Worm (Caenorhabditis elegans) whole organism, young adult: ENCODE results near the gene ZC15.3.
"Not testable (repeated sequence)": the region's sequence is repeated elsewhere in the genome, so short reads cannot be mapped to it uniquely, and the experiment has no call there.

Source experiments
- B0019.2 ChIP-seq: fragments of 200-800 bp; sonication (Bioruptor generic); conservative IDR thresholded peaks from 2 replicates; pipeline ENCODE4 v1.3.6; 2022; ENCODE audit warnings: missing genetic modification reagents, missing genetic modification characterization, missing compliant biosample characterization
- B0035.1 ChIP-seq: sonication (generic microtip); optimal IDR thresholded peaks from 2 replicates; lab custom pipeline; 2016; ENCODE audit warnings: missing genetic modification characterization, mild to moderate bottlenecking, missing compliant biosample characterization, missing genotype, missing genetic modification reagents
- B0336.3 ChIP-seq: fragments of 200-800 bp; sonication (Bioruptor generic); IDR thresholded peaks from 2 replicates; pipeline ENCODE4 v1.3.6; 2022; ENCODE audit warnings: missing genetic modification characterization, missing compliant biosample characterization
- C06A6.2 ChIP-seq: fragments of 200-800 bp; sonication (Bioruptor generic); conservative IDR thresholded peaks from 2 replicates; pipeline ENCODE4 v1.3.6; 2022; ENCODE audit warnings: missing genetic modification characterization, missing compliant biosample characterization
- C17E4.6 ChIP-seq: fragments of 200-800 bp; sonication (Bioruptor generic); IDR thresholded peaks from 2 replicates; pipeline ENCODE4 v1.3.6; 2022; ENCODE audit warnings: missing genetic modification reagents, missing genetic modification characterization, missing compliant biosample characterization
- F23B12.7 ChIP-seq: sonication (generic microtip); optimal IDR thresholded peaks from 2 replicates; lab custom pipeline; 2017; ENCODE audit warnings: missing genetic modification characterization, mild to moderate bottlenecking, missing compliant biosample characterization, antibody characterized with exemption, moderate library complexity; ENCODE audit not compliant: insufficient read depth
- F37B4.10 ChIP-seq: fragments of 200-800 bp; sonication (Bioruptor generic); IDR thresholded peaks from 2 replicates; pipeline ENCODE4 v1.3.6; 2022; ENCODE audit warnings: missing genetic modification characterization, missing compliant biosample characterization
- K12H6.12 ChIP-seq: fragments of 200-800 bp; sonication (Bioruptor generic); optimal IDR thresholded peaks from 2 replicates; lab custom pipeline; 2018; ENCODE audit warnings: mild to moderate bottlenecking, missing genetic modification characterization, missing compliant biosample characterization
- T26A5.8 ChIP-seq: sonication (generic microtip); optimal IDR thresholded peaks from 2 replicates; lab custom pipeline; 2016; ENCODE audit warnings: missing genetic modification characterization, missing compliant biosample characterization
- Y56A3A.18 ChIP-seq: fragments of 200-800 bp; sonication (Bioruptor generic); IDR thresholded peaks from 2 replicates; pipeline ENCODE4 v1.3.6; 2022; ENCODE audit warnings: missing genetic modification reagents, missing genetic modification characterization, missing compliant biosample characterization
- Y79H2A.3 ChIP-seq: fragments of 200-800 bp; sonication (Bioruptor generic); conservative IDR thresholded peaks from 2 replicates; pipeline ENCODE4 v1.3.6; 2022; ENCODE audit warnings: missing genetic modification reagents, missing genetic modification characterization, missing compliant biosample characterization
- Y95B8A.8 ChIP-seq: fragments of 200-800 bp; sonication (Bioruptor generic); IDR thresholded peaks from 2 replicates; pipeline ENCODE4 v1.3.6; 2022; ENCODE audit warnings: missing genetic modification reagents, missing genetic modification characterization, missing compliant biosample characterization
- ama-1 ChIP-seq, 3 experiments: fragments of 150-350 bp in 1 of 3; sonication (generic microtip) in 2 of 3; optimal IDR thresholded peaks; 2 replicates each; lab custom pipeline; 2014 to 2018; ENCODE audit warnings: missing biosample characterization in 2 of 3, missing genetic modification characterization in 2 of 3, missing genetic modification reagents in 2 of 3
- aptf-3 ChIP-seq: fragments of 200-800 bp; sonication (Bioruptor generic); IDR thresholded peaks from 2 replicates; pipeline ENCODE4 v1.3.6; 2022; ENCODE audit warnings: missing genetic modification characterization, missing compliant biosample characterization
- athp-1 ChIP-seq: sonication (generic microtip); optimal IDR thresholded peaks from 2 replicates; lab custom pipeline; 2017; ENCODE audit warnings: mild to moderate bottlenecking, missing genetic modification characterization, missing compliant biosample characterization
- attf-3 ChIP-seq: fragments of 200-800 bp; sonication (Bioruptor generic); conservative IDR thresholded peaks from 2 replicates; pipeline ENCODE4 v1.3.6; 2022; ENCODE audit warnings: missing genetic modification reagents, missing genetic modification characterization, missing compliant biosample characterization
- bed-1 ChIP-seq: fragments of 200-800 bp; sonication (Bioruptor generic); IDR thresholded peaks from 2 replicates; pipeline ENCODE4 v1.3.6; 2022; ENCODE audit warnings: missing genetic modification reagents, missing genetic modification characterization, missing compliant biosample characterization
- cebp-2 ChIP-seq: fragments of 200-800 bp; sonication (Bioruptor generic); IDR thresholded peaks from 2 replicates; pipeline ENCODE4 v1.3.6; 2022; ENCODE audit warnings: missing genetic modification characterization, missing compliant biosample characterization
- ceh-40 ChIP-seq: fragments of 200-800 bp; sonication (Bioruptor generic); IDR thresholded peaks from 2 replicates; pipeline ENCODE4 v1.3.6; 2022; ENCODE audit warnings: missing genetic modification characterization, missing compliant biosample characterization
- chd-7 ChIP-seq: sonication (generic microtip); optimal IDR thresholded peaks from 2 replicates; lab custom pipeline; 2016; ENCODE audit warnings: mild to moderate bottlenecking, missing genetic modification characterization, moderate library complexity, missing compliant biosample characterization
- die-1 ChIP-seq: sonication (generic microtip); optimal IDR thresholded peaks from 2 replicates; lab custom pipeline; 2016; ENCODE audit warnings: missing genotype, mild to moderate bottlenecking, missing genetic modification characterization, missing compliant biosample characterization
- dpl-1 ChIP-seq: fragments of 150-350 bp; optimal IDR thresholded peaks from 2 replicates; lab custom pipeline; 2014; ENCODE audit warnings: missing biosample characterization, missing genetic modification reagents, missing genetic modification characterization
- ets-4 ChIP-seq: fragments of 200-800 bp; sonication (Bioruptor generic); optimal IDR thresholded peaks from 2 replicates; lab custom pipeline; 2018; ENCODE audit warnings: mild to moderate bottlenecking, missing genetic modification characterization, missing compliant biosample characterization
- him-1 ChIP-seq: sonication (generic microtip); optimal IDR thresholded peaks from 2 replicates; lab custom pipeline; 2016; ENCODE audit warnings: missing genotype, missing genetic modification reagents, missing genetic modification characterization, missing compliant biosample characterization
- hmg-1.2 ChIP-seq: fragments of 200-800 bp; sonication (Bioruptor generic); IDR thresholded peaks from 2 replicates; pipeline ENCODE4 v1.3.6; 2022; ENCODE audit warnings: missing genetic modification reagents, missing genetic modification characterization, missing compliant biosample characterization
- hsf-1 ChIP-seq: fragments of 200-800 bp; sonication (Bioruptor generic); IDR thresholded peaks from 2 replicates; pipeline ENCODE4 v1.3.6; 2022; ENCODE audit warnings: missing genetic modification reagents, missing genetic modification characterization, missing compliant biosample characterization
- lag-1 ChIP-seq: fragments of 200-800 bp; sonication (Bioruptor generic); IDR thresholded peaks from 2 replicates; pipeline ENCODE4 v1.3.6; 2022; ENCODE audit warnings: missing genetic modification reagents, missing genetic modification characterization, missing compliant biosample characterization
- lin-35 ChIP-seq, 3 experiments: fragments of 150-350 bp in 2 of 3; sonication (generic microtip) in 1 of 3; optimal IDR thresholded peaks; 2 replicates each; lab custom pipeline; 2014 to 2018; ENCODE audit warnings: missing biosample characterization in 3 of 3, missing genetic modification characterization in 3 of 3, missing genetic modification reagents in 3 of 3
- lin-40 ChIP-seq: sonication (generic microtip); optimal IDR thresholded peaks from 2 replicates; lab custom pipeline; 2016; ENCODE audit warnings: missing genetic modification characterization, mild to moderate bottlenecking, missing compliant biosample characterization, missing genotype, missing genetic modification reagents
- lsy-27 ChIP-seq: sonication (generic microtip); optimal IDR thresholded peaks from 2 replicates; lab custom pipeline; 2017; ENCODE audit warnings: missing genetic modification characterization, mild to moderate bottlenecking, missing compliant biosample characterization, antibody characterized with exemption, missing genotype, borderline replicate concordance; ENCODE audit not compliant: insufficient read depth
- madf-3 ChIP-seq: fragments of 200-800 bp; sonication (Bioruptor generic); IDR thresholded peaks from 2 replicates; pipeline ENCODE4 v1.3.6; 2022; ENCODE audit warnings: missing genetic modification reagents, missing genetic modification characterization, missing compliant biosample characterization
- nfya-1 ChIP-seq: sonication (generic microtip); optimal IDR thresholded peaks from 2 replicates; lab custom pipeline; 2017; ENCODE audit warnings: antibody characterized with exemption, missing compliant biosample characterization, missing genetic modification characterization, borderline replicate concordance; ENCODE audit not compliant: insufficient read depth
- nhr-120 ChIP-seq: fragments of 200-800 bp; sonication (Bioruptor generic); IDR thresholded peaks from 2 replicates; pipeline ENCODE4 v1.3.6; 2022; ENCODE audit warnings: missing genetic modification characterization, missing compliant biosample characterization
- pbrm-1 ChIP-seq: fragments of 200-800 bp; sonication (Bioruptor generic); IDR thresholded peaks from 2 replicates; pipeline ENCODE4 v1.3.6; 2022; ENCODE audit warnings: missing genetic modification reagents, missing genetic modification characterization, missing compliant biosample characterization
- pha-4 ChIP-seq: fragments of 150-350 bp; sonication (generic microtip); optimal IDR thresholded peaks from 2 replicates; lab custom pipeline; 2014; ENCODE audit warnings: missing biosample characterization, missing genetic modification reagents, missing genetic modification characterization
- rcor-1 ChIP-seq: fragments of 200-800 bp; sonication (Bioruptor generic); IDR thresholded peaks from 2 replicates; pipeline ENCODE4 v1.3.6; 2022; ENCODE audit warnings: missing genetic modification reagents, missing genetic modification characterization, missing compliant biosample characterization
- rec-8 ChIP-seq, 2 experiments: sonication (generic microtip); optimal IDR thresholded peaks; 2 replicates each; lab custom pipeline; 2016; ENCODE audit warnings: mild to moderate bottlenecking in 2 of 2, missing genetic modification characterization in 2 of 2, missing genetic modification reagents in 2 of 2, missing genotype in 2 of 2, missing biosample characterization in 1 of 2, missing compliant biosample characterization in 1 of 2, moderate library complexity in 1 of 2
- repo-1 ChIP-seq: sonication (generic microtip); optimal IDR thresholded peaks from 2 replicates; lab custom pipeline; 2017; ENCODE audit warnings: mild to moderate bottlenecking, missing genetic modification characterization, missing compliant biosample characterization
- rpc-1 ChIP-seq, 2 experiments: fragments of 150-350 bp in 1 of 2; sonication (generic microtip) in 1 of 2; optimal IDR thresholded peaks; 2 replicates each; lab custom pipeline; 2014 to 2018; ENCODE audit warnings: missing biosample characterization in 1 of 2, missing genetic modification characterization in 1 of 2, missing genetic modification reagents in 1 of 2, missing genotype in 1 of 2
- sea-2 ChIP-seq: fragments of 200-800 bp; sonication (Bioruptor generic); IDR thresholded peaks from 2 replicates; pipeline ENCODE4 v1.3.6; 2022; ENCODE audit warnings: missing genetic modification characterization, missing compliant biosample characterization
- snpc-1.1 ChIP-seq: sonication (generic microtip); optimal IDR thresholded peaks from 2 replicates; lab custom pipeline; 2017; ENCODE audit warnings: missing genetic modification characterization, mild to moderate bottlenecking, missing compliant biosample characterization, antibody characterized with exemption, moderate library complexity, missing genotype, missing genetic modification reagents; ENCODE audit not compliant: insufficient read depth
- snpc-3.4 ChIP-seq: sonication (generic microtip); optimal IDR thresholded peaks from 2 replicates; lab custom pipeline; 2017; ENCODE audit warnings: missing genetic modification characterization, mild to moderate bottlenecking, missing compliant biosample characterization, antibody characterized with exemption, moderate library complexity, missing genotype, missing genetic modification reagents
- unc-130 ChIP-seq: sonication (generic microtip); optimal IDR thresholded peaks from 2 replicates; lab custom pipeline; 2016; ENCODE audit warnings: missing genetic modification reagents, missing genetic modification characterization, missing compliant biosample characterization
- ztf-18 ChIP-seq: sonication (generic microtip); optimal IDR thresholded peaks from 2 replicates; lab custom pipeline; 2016; ENCODE audit warnings: missing genotype, mild to moderate bottlenecking, missing genetic modification characterization, missing compliant biosample characterization
- ztf-3 ChIP-seq: fragments of 200-800 bp; sonication (Bioruptor generic); optimal IDR thresholded peaks from 2 replicates; lab custom pipeline; 2018; ENCODE audit warnings: mild to moderate bottlenecking, missing genetic modification characterization, missing compliant biosample characterization
- ztf-6 ChIP-seq: fragments of 200-800 bp; sonication (Bioruptor generic); IDR thresholded peaks from 2 replicates; pipeline ENCODE4 v1.3.6; 2022; ENCODE audit warnings: missing genetic modification reagents, missing genetic modification characterization, missing compliant biosample characterization

The ZC15.3 gene

DNA sequence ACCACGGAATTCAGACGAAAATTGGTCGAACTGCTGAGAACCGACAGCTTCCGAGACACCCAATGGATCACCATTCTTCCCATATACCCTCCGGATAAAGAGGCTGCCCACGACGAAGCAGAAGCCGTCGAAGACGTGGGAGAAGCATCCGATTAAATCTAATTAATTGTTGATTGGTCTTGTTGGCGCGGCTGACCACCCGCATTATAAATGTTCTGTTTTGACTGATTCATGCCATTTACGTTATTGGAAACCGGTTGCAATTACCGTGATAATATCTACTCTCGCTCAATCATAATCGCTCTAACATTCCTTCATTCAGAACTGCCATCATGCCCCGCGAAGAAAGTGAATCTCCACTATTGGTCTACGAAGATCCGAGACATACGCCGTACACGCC lies at the start of gene ZC15.3:
TSS of gene ZC15.3 (plus strand) at position 301 of the 400 bp plus-strand sequence.
- TF ChIP-seq pbrm-1; madf-3 (GFP tag; lab: Robert Waterston, UW); T26A5.8 (tag; lab: Kevin White, UChicago): not testable (repeated sequence)

DNA sequence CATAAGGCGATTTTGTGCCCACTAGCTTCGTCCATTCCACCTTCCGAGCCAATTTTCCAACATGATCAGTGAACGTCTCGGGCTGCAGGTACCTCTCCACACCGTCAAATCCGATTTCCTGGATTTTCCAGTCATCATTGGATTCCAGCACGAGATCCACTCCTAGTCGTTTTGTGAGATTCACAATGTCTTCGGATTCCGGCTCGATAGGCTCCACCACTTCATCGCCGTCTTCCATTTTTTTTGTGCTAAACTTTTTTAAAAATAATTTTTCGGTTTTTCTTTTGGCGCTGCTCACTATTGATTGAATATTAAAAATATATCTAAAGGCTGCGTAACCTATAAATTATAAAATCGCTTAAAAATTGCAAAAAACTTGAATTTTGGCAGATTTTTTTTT lies 36.4 kb upstream of the ZC15.3 start, which contains the start of gene mdt-17:
TSS of gene mdt-17 (minus strand) at position 256 of the 400 bp plus-strand sequence.
- TF ChIP-seq cebp-2 (GFP tag; lab: Robert Waterston, UW) (0 out of 2 replicates have a peak, but pooled peaks have one; percentile 40), nfya-1 (tag; lab: Kevin White, UChicago) (no peak), ztf-6 (no peak), dpl-1 (GFP tag; lab: Kevin White, UChicago) (no peak), aptf-3 (no peak), ama-1 (optimal IDR thresholded peaks at IDR 0.05; lab: Kevin White, UChicago) (no peak), ama-1 (GFP tag; optimal IDR thresholded peaks at IDR 0.05; lab: Kevin White, UChicago) (no peak), lag-1 (no peak), B0336.3 (GFP tag; lab: Robert Waterston, UW) (peak; percentile 80), hmg-1.2 (no peak; the same call in 1 of the 2 replicates), snpc-3.4 (no peak), lin-35 (GFP tag; optimal IDR thresholded peaks at IDR 0.05; lab: Kevin White, UChicago) (no peak), athp-1 (tag; lab: Kevin White, UChicago) (peak; percentile 79), ztf-18 (tag; lab: Kevin White, UChicago) (no peak), sea-2 (GFP tag; lab: Robert Waterston, UW) (no peak), him-1 (no peak), K12H6.12 (tag; lab: Kevin White, UChicago) (no peak), ets-4 (no peak), Y95B8A.8 (GFP tag; lab: Robert Waterston, UW) (0 out of 2 replicates have a peak, but pooled peaks have one; percentile 22), bed-1 (GFP tag; lab: Robert Waterston, UW) (no peak), die-1 (tag; lab: Kevin White, UChicago) (no peak), pha-4 (no peak), chd-7 (tag; lab: Kevin White, UChicago) (peak; percentile 41), snpc-1.1 (no peak), C06A6.2 (no peak), ceh-40 (GFP tag; lab: Robert Waterston, UW) (no peak), rec-8 (tag; optimal IDR thresholded peaks at IDR 0.05; lab: Kevin White, UChicago) (no peak), Y79H2A.3 (GFP tag; lab: Robert Waterston, UW) (0 out of 2 replicates have a peak, but pooled peaks have one; percentile 54), Y56A3A.18 (GFP tag; lab: Robert Waterston, UW) (no peak), unc-130 (no peak), C17E4.6 (GFP tag; lab: Robert Waterston, UW) (0 out of 2 replicates have a peak, but pooled peaks have one; percentile 36), attf-3 (GFP tag; lab: Robert Waterston, UW) (no peak), F37B4.10 (GFP tag; lab: Robert Waterston, UW) (no peak), B0035.1 (tag; lab: Kevin White, UChicago) (no peak), hsf-1 (peak; percentile 41; the same call in 1 of the 2 replicates), rpc-1 (optimal IDR thresholded peaks at IDR 0.05; lab: Kevin White, UChicago) (no peak), rpc-1 (tag; optimal IDR thresholded peaks at IDR 0.05; lab: Kevin White, UChicago) (no peak), nhr-120 (no peak), repo-1 (tag; lab: Kevin White, UChicago) (peak; percentile 46), lsy-27 (tag; lab: Kevin White, UChicago) (no peak), ztf-3 (GFP tag; lab: Kevin White, UChicago) (no peak), F23B12.7 (no peak), B0019.2 (no peak), rcor-1 (GFP tag; lab: Robert Waterston, UW) (no peak), lin-40 (tag; lab: Kevin White, UChicago) (no peak)
